Worm (Caenorhabditis elegans) whole organism, early embryonic: ENCODE results near the gene sec-23.

ENCODE experiments used
- ama-1 ChIP-seq: fragments of 150-350 bp; optimal IDR thresholded peaks from 2 replicates; lab custom pipeline; 2014
- pes-1 ChIP-seq: fragments of 200-800 bp; sonication (Bioruptor generic); IDR thresholded peaks from 2 replicates; pipeline ENCODE4 v1.3.6; 2022; ENCODE audit warnings: missing genetic modification reagents, missing genetic modification characterization, missing compliant biosample characterization

DNA sequence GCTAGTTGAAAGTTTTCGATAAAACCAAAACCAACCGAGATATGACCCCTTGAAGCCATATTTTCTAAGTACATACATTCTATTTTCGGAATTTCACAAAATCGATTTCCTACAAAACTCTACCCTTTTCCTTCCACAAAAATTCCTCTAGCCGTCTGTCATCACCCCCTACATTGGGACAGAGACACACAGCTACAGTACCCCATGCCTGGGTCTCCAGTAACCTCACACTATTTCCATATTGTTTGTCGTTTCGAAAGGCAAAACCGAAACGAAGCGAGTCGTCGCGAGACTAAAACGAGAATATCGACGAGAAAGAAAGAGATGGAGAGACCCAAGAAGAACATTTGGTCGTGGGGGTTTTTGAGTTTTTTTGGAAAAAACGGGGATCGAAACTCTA lies 22.7 kb upstream of the sec-23 start:
- no peak for TF ChIP-seq pes-1
- TF ChIP-seq ama-1 (lab: Kevin White, UChicago), result no peak
